Worm (Caenorhabditis elegans): ENCODE results near the gene R03D7.15.

R03D7.15 gene

DNA sequence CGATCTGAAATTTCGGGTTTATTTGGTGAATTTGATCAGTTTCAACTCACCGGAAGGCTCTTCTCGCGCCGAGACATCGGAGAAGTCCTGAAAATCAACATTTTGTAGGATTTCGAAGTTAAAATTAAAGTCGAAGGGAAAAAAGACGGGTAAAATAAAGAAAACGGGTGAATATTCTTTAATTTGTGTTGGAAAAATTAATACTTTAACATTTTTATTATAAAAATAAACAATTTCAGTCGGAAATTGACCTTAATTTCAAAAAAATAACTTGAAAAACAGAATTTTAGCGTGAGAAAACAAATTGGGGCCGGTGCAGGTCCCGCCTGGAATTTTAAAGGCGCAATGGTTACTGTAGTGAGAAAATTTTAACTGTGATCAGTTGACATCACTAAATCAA is 11.0 kb downstream of the R03D7.15 start, which contains the start of gene nos-1:
Gene nos-1, minus strand, starts transcription at position 101 of the 400 bp plus-strand sequence.
- TF ChIP-seq W03F9.2 (tag; optimal IDR thresholded peaks at IDR 0.05), result no peak
- no peak for TF ChIP-seq him-1 (tag; optimal IDR thresholded peaks at IDR 0.05)
- TF ChIP-seq dao-5 (tag; optimal IDR thresholded peaks at IDR 0.05), result no peak

DNA sequence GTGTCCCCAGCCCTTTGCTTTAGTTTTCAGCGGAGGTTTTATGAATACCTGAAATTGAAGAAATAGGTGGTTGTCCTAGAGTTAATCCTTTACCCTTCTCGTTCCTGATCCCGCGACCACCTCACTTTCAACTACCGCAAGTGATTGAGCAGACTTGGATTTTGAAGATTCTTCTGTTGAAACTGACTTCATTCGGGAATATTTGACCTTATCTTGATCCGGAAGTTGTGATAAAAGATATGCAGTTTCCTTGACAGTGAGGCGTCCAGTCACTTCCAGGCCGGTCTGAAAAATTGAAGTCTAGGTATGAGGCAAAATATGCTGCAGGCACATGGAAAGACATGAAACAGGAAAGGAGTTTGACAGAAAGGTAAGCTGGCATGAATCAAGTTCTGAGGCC is 13.1 kb downstream of the R03D7.15 start:
- no peak for TF ChIP-seq W03F9.2 (tag; optimal IDR thresholded peaks at IDR 0.05)
- TF ChIP-seq dao-5 (tag; optimal IDR thresholded peaks at IDR 0.05), result no peak
- TF ChIP-seq him-1 (tag; optimal IDR thresholded peaks at IDR 0.05), result no peak

DNA sequence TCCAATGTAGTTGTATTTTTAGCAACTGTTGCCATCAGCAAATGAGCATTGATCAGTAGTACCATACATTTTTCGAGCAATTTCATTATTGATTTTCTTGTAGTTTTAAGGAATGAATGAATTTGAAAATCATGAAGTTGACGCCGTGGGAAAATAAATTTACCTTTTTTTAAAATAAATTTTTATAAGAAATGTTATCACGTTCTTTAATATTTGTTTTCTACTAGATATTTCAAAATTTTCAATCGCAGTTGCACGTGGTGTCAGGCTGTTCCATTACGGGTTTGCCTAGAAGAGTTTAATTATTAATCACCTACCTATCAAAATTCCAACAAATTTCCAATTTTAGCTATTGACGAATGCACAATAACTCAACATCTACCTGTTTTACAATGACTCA is 14.8 kb downstream of the R03D7.15 start, which contains the start of gene R03D7.8:
Gene R03D7.8, minus strand, starts transcription at position 101 of the 400 bp plus-strand sequence.
- no peak for TF ChIP-seq him-1 (tag; optimal IDR thresholded peaks at IDR 0.05)
- no peak for TF ChIP-seq W03F9.2 (tag; optimal IDR thresholded peaks at IDR 0.05)
- TF ChIP-seq dao-5 (tag; optimal IDR thresholded peaks at IDR 0.05), result no peak

DNA sequence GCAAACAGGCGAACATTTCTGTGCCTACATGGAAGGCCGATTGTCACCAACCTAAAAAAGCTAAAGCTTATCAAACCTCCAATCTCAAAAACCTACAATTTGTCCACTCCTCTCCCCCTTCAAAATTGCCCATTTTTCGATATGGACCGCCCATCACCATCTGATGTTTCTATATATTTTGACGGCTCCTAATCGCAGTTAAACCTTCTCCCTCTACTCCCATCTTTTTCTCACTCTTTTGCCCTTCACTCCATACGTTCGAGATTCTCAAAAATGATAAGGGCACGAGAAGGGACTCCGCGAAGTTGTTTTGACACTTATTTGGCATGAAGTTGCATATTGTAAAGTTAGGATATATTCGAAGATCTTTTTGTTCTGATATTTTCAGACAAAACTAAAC is 17.1 kb downstream of the R03D7.15 start:
- no peak for TF ChIP-seq him-1 (tag; optimal IDR thresholded peaks at IDR 0.05)
- no peak for TF ChIP-seq W03F9.2 (tag; optimal IDR thresholded peaks at IDR 0.05)
- no peak for TF ChIP-seq dao-5 (tag; optimal IDR thresholded peaks at IDR 0.05)

DNA sequence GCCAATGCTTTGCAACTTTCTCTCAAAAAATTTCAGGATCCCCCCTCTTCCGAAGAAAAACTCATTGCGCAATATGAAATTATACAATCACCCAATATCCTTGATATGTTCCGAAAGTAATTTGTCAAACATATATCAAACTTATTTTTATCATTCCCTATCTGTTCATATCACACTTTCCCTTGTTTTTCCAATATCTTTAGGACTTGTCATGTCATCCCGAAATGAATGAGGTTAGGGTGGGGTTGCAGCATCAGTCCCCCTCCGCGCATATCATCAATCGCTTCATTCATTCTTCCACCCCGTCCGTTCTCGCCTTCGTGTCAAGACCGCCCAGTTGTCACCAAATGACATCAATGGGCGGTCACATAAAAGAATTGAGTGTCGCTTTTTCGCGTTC is 17.7 kb downstream of the R03D7.15 start:
- TF ChIP-seq dao-5 (tag; optimal IDR thresholded peaks at IDR 0.05), result no peak
- no peak for TF ChIP-seq W03F9.2 (tag; optimal IDR thresholded peaks at IDR 0.05)
- no peak for TF ChIP-seq him-1 (tag; optimal IDR thresholded peaks at IDR 0.05)

DNA sequence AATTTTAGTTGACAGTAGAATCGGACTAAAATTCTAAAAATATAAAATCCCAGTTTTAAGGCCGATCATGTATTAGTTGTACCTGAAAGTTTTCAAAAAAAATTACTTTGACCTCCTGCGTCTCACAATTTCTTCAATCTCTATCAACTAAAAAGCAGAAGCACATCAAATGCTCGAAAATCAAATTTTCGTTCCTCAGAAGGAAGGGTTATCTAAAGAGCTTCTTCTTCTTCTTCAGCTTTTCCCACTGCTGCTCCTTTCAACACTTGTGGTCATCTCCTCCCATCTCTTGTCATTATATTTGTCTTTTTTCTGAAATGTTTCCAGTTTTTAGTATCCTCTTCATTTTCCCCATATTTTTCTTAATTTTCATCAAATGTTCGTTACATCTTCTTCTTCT is 22.7 kb downstream of the R03D7.15 start:
- TF ChIP-seq him-1 (tag; optimal IDR thresholded peaks at IDR 0.05), result no peak
- TF ChIP-seq W03F9.2 (tag; optimal IDR thresholded peaks at IDR 0.05), result no peak
- TF ChIP-seq dao-5 (tag; optimal IDR thresholded peaks at IDR 0.05), result no peak

DNA sequence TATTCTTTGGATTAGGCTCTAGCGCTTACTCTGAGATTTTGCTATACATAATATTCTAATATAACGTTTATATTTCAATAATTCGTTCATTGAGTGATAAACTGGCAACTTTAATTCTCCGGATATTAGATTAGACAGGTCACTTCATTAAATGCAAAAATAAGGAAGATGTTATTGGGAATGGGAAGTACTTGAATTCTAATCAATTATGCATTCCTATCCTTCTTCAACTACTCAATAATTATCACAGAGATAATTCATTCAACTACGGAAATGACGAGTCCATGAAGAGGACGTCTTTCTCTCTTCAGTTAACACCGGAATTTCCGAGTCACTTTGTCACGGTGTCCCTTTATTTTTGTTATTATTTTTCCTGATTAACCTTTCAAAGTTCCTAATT is 28.6 kb downstream of the R03D7.15 start:
- TF ChIP-seq him-1 (tag; optimal IDR thresholded peaks at IDR 0.05) (no peak), dao-5 (tag; optimal IDR thresholded peaks at IDR 0.05) (no peak), W03F9.2 (tag; optimal IDR thresholded peaks at IDR 0.05) (no peak)

DNA sequence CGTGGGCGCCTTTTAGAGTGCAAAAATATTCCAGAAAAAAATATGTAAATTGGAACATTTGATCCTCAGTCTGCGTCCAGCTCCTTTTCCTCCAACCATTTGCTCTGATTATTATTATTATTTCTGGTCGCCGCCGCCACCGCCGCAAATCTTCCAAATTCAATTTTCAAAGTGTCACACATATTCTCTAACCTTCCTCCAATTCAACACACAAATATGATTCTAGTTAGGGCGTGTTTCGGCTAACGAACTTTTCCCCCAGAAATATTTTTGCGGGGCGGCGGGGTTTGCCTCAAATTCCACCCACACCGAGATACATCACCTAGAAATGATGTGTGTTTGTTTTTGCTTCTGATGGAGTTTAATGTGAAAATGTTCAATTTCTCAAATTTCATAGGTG is 29.7 kb downstream of the R03D7.15 start:
- TF ChIP-seq him-1 (tag; optimal IDR thresholded peaks at IDR 0.05) (no peak), W03F9.2 (tag; optimal IDR thresholded peaks at IDR 0.05) (no peak), dao-5 (tag; optimal IDR thresholded peaks at IDR 0.05) (no peak)

DNA sequence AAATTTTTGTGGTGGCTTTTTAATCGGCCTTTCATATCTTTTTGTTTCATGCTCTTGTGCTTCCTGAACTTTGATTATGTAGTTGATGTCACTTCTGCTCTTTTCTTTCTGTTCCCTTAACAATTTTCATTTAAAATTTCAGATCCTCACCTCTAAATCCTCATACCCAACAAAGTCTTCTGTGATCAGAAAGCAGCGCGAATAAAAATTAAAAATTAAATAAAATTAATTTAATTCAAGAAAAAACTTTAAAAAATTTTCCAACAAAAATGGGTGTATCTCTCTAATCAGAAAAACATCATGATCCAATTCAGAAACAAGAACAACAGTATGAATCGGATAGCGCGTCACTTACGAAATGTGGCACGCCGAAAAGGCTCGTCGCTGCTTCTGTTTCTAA is 33.2 kb downstream of the R03D7.15 start, which contains the start of gene ptp-3:
Gene ptp-3, plus strand, starts transcription at position 301 of the 400 bp plus-strand sequence.
- TF ChIP-seq dao-5 (tag; optimal IDR thresholded peaks at IDR 0.05) (no peak), him-1 (tag; optimal IDR thresholded peaks at IDR 0.05) (no peak), W03F9.2 (tag; optimal IDR thresholded peaks at IDR 0.05) (no peak)

DNA sequence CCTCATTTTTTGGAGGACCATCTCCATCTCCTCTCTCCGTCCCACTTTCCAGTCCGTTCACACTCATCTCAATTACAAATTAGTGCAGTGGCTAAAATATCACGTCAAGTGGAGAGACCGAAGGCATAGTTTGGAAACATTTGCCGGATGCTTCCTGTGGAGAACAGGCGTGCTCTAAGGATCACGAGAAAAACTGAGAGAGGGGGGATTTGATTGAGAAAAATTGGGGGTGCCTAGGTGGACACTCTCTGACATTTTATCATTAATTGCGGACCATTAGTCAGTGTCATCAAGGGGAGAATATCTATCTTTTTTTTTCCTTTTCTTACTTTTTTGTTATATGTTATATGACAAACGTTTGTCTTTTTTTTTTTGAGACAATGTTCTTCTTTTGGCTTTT is 40.0 kb downstream of the R03D7.15 start:
- TF ChIP-seq him-1 (tag; optimal IDR thresholded peaks at IDR 0.05) (no peak), dao-5 (tag; optimal IDR thresholded peaks at IDR 0.05) (no peak), W03F9.2 (tag; optimal IDR thresholded peaks at IDR 0.05) (no peak)

DNA sequence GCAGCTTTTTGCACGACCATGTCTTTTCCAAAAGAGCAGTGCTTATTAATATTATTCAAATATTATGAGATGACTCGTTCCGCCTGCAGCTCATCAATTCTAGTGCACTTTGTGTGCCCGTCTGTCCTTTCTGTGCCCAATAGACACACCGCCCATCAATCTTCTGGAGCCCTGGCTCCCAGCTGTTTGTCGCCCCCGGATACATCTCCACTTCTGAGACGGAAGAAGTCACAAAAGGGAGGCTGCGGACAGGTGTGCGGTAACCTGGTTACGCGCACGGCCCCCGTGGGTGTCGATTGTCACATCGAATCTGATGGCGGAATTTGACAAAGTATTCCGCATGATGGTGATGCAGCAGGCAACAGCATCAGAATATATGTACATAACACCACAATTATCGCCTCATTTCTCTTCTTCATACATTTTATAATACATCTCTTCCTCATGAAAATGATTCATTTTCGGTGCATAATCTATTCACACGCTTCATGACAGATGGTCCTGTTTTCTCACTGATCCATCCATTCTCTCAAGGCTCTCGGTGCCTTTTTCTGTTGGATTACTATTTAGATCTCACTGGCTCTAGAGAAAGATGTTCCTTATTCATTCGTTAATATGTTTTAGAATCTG is 44.6 kb downstream of the R03D7.15 start:
- no peak for TF ChIP-seq W03F9.2 (tag; optimal IDR thresholded peaks at IDR 0.05)
- no peak for TF ChIP-seq dao-5 (tag; optimal IDR thresholded peaks at IDR 0.05)
- no peak for TF ChIP-seq him-1 (tag; optimal IDR thresholded peaks at IDR 0.05)

DNA sequence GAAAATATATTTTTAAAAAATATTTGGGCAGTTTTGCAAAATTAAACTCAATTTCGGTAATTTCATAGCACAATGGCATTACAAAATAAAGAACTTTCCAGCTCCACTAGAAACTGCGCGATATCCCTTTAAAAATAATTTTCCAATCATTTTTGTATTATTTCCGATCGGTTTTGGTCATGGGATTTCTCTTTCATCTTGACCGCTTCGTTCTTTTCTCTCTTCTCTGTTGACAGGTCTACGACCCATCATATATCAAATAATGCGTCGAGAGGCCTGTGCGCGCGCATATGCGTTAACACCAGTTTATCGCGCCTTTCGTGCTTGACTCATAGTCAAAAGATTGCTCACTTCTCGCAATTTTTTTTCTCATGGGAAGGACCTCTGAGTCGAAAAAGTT is 46.6 kb downstream of the R03D7.15 start:
- TF ChIP-seq him-1 (tag; optimal IDR thresholded peaks at IDR 0.05) (no peak), W03F9.2 (tag; optimal IDR thresholded peaks at IDR 0.05) (no peak), dao-5 (tag; optimal IDR thresholded peaks at IDR 0.05) (no peak)

DNA sequence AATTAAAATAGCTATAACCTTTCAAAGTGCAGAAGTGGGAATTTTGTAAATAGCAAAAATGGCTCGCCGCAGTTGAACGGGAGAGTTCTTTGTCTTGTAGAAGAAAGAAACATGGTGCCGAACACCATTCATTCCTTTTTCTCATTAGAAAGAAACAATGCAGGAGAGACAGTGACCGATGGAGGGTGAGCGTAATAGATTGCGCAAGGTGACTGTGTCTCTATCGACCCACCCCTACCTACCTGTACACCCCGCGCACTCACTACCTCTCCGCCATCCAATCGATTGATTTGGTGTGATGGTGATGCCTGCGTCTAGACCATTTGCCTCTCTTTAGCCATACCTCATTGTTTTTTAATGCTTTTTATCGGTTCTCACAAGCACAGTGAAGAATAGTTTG is 47.2 kb downstream of the R03D7.15 start:
- TF ChIP-seq W03F9.2 (tag; optimal IDR thresholded peaks at IDR 0.05) (no peak), him-1 (tag; optimal IDR thresholded peaks at IDR 0.05) (no peak), dao-5 (tag; optimal IDR thresholded peaks at IDR 0.05) (no peak)

DNA sequence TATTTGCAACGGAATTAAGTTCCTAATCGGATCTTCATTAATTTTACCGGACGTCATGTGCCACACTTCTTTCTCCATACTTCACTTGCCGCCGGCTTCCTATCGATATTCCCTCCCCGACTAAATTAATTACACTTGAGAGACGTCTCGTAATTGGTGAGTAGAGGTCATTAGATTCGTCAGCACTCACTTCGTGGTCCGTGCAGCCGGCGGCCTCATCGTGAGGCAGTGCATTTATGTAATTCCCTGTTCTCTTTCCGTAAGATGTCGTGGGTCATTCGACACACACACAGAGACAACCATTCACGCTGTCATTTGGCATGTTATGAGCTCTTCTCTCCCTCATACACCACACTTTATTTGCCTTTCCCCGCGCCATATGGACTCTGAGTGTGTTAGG is 48.6 kb downstream of the R03D7.15 start:
- TF ChIP-seq dao-5 (tag; optimal IDR thresholded peaks at IDR 0.05) (no peak), W03F9.2 (tag; optimal IDR thresholded peaks at IDR 0.05) (no peak), him-1 (tag; optimal IDR thresholded peaks at IDR 0.05) (no peak)
